Worm (Caenorhabditis elegans) whole organism, mixed stage, embryonic: Measurements from ENCODE around the gene C07D10.5.

Experiments
- M03D4.4 ChIP-seq: sonication (generic microtip); optimal IDR thresholded peaks from 2 replicates; lab custom pipeline; 2017; ENCODE audit warnings: mild to moderate bottlenecking, missing genetic modification characterization, missing compliant biosample characterization
- bed-3 ChIP-seq: fragments of 200-800 bp; sonication (Bioruptor generic); optimal IDR thresholded peaks from 3 replicates; lab custom pipeline; 2018; ENCODE audit warnings: mild to moderate bottlenecking, missing genetic modification characterization, moderate library complexity, missing compliant biosample characterization
- blmp-1 ChIP-seq: fragments of 150-350 bp; optimal IDR thresholded peaks from 2 replicates; lab custom pipeline; 2014; ENCODE audit warnings: missing biosample characterization, missing genetic modification characterization
- ceh-39 ChIP-seq: fragments of 150-350 bp; optimal IDR thresholded peaks from 2 replicates; lab custom pipeline; 2014; ENCODE audit warnings: missing biosample characterization, missing genetic modification characterization
- ceh-43 ChIP-seq: fragments of 200-800 bp; sonication (Bioruptor generic); optimal IDR thresholded peaks from 2 replicates; lab custom pipeline; 2018; ENCODE audit warnings: mild to moderate bottlenecking, missing genetic modification characterization, moderate library complexity, missing compliant biosample characterization
- ceh-83 ChIP-seq: fragments of 200-800 bp; sonication (Bioruptor generic); optimal IDR thresholded peaks from 2 replicates; lab custom pipeline; 2018; ENCODE audit warnings: mild to moderate bottlenecking, missing genetic modification characterization, missing compliant biosample characterization
- ces-1 ChIP-seq: fragments of 150-350 bp; optimal IDR thresholded peaks from 2 replicates; lab custom pipeline; 2014; ENCODE audit warnings: missing biosample characterization, missing genetic modification reagents, missing genetic modification characterization
- cnd-1 ChIP-seq: fragments of 200-800 bp; sonication (Bioruptor generic); optimal IDR thresholded peaks from 2 replicates; lab custom pipeline; 2018; ENCODE audit warnings: mild to moderate bottlenecking, missing genetic modification characterization, missing compliant biosample characterization
- elt-1 ChIP-seq: sonication (generic microtip); optimal IDR thresholded peaks from 2 replicates; lab custom pipeline; 2017; ENCODE audit warnings: missing genetic modification characterization, mild to moderate bottlenecking, missing compliant biosample characterization, antibody characterized with exemption, moderate library complexity, borderline replicate concordance; ENCODE audit not compliant: insufficient read depth
- elt-3 ChIP-seq: fragments of 150-350 bp; optimal IDR thresholded peaks from 2 replicates; lab custom pipeline; 2014; ENCODE audit warnings: missing biosample characterization, missing genetic modification characterization
- flh-1 ChIP-seq: fragments of 200-800 bp; sonication (Bioruptor generic); optimal IDR thresholded peaks from 2 replicates; lab custom pipeline; 2018; ENCODE audit warnings: mild to moderate bottlenecking, missing genetic modification characterization, moderate library complexity, missing compliant biosample characterization
- ham-2 ChIP-seq: fragments of 200-800 bp; sonication (Bioruptor generic); optimal IDR thresholded peaks from 2 replicates; lab custom pipeline; 2018; ENCODE audit warnings: mild to moderate bottlenecking, missing genetic modification characterization, missing compliant biosample characterization
- hlh-1 ChIP-seq: fragments of 150-350 bp; optimal IDR thresholded peaks from 2 replicates; lab custom pipeline; 2014; ENCODE audit warnings: missing biosample characterization, missing genetic modification reagents, missing genetic modification characterization
- lin-13 ChIP-seq: fragments of 150-350 bp; optimal IDR thresholded peaks from 2 replicates; lab custom pipeline; 2014; ENCODE audit warnings: missing biosample characterization, missing genetic modification characterization
- lin-32 ChIP-seq: fragments of 200-800 bp; sonication (Bioruptor generic); optimal IDR thresholded peaks from 2 replicates; lab custom pipeline; 2018; ENCODE audit warnings: mild to moderate bottlenecking, missing genetic modification characterization, missing compliant biosample characterization
- lsy-2 ChIP-seq: fragments of 150-350 bp; optimal IDR thresholded peaks from 2 replicates; lab custom pipeline; 2014; ENCODE audit warnings: missing biosample characterization, missing genetic modification characterization
- mep-1 ChIP-seq: fragments of 150-350 bp; optimal IDR thresholded peaks from 2 replicates; lab custom pipeline; 2017; ENCODE audit warnings: missing biosample characterization, missing genetic modification reagents, missing genetic modification characterization, inconsistent platforms
- mls-2 ChIP-seq: sonication (generic microtip); optimal IDR thresholded peaks from 2 replicates; lab custom pipeline; 2016; ENCODE audit warnings: mild to moderate bottlenecking, missing genetic modification characterization, moderate library complexity, missing compliant biosample characterization
- nhr-12 ChIP-seq: fragments of 150-350 bp; optimal IDR thresholded peaks from 2 replicates; lab custom pipeline; 2014; ENCODE audit warnings: missing biosample characterization, missing genetic modification characterization
- nhr-2 ChIP-seq: fragments of 150-350 bp; optimal IDR thresholded peaks from 2 replicates; lab custom pipeline; 2014; ENCODE audit warnings: missing biosample characterization, missing genetic modification characterization
- nhr-237 ChIP-seq: fragments of 150-350 bp; optimal IDR thresholded peaks from 2 replicates; lab custom pipeline; 2014; ENCODE audit warnings: missing biosample characterization, missing genetic modification characterization
- nhr-28 ChIP-seq: fragments of 150-350 bp; optimal IDR thresholded peaks from 2 replicates; lab custom pipeline; 2014; ENCODE audit warnings: missing biosample characterization, missing genetic modification characterization
- nhr-76 ChIP-seq: sonication (generic microtip); optimal IDR thresholded peaks from 2 replicates; lab custom pipeline; 2017; ENCODE audit warnings: missing biosample characterization, missing genetic modification characterization
- pha-4 ChIP-seq: fragments of 150-350 bp; optimal IDR thresholded peaks from 2 replicates; lab custom pipeline; 2018; ENCODE audit warnings: missing biosample characterization, missing genetic modification reagents, missing genetic modification characterization
- sem-2 ChIP-seq: fragments of 200-800 bp; sonication (Bioruptor generic); optimal IDR thresholded peaks from 2 replicates; lab custom pipeline; 2018; ENCODE audit warnings: mild to moderate bottlenecking, missing genetic modification characterization, missing compliant biosample characterization
- sptf-1 ChIP-seq: sonication (generic microtip); optimal IDR thresholded peaks from 2 replicates; lab custom pipeline; 2017; ENCODE audit warnings: mild to moderate bottlenecking, missing genetic modification characterization, moderate library complexity, missing compliant biosample characterization
- unc-120 ChIP-seq: sonication (generic microtip); optimal IDR thresholded peaks from 2 replicates; lab custom pipeline; 2017; ENCODE audit warnings: missing genetic modification characterization, missing compliant biosample characterization; ENCODE audit not compliant: poor library complexity, severe bottlenecking
- unc-39 ChIP-seq: fragments of 150-350 bp; optimal IDR thresholded peaks from 2 replicates; lab custom pipeline; 2014; ENCODE audit warnings: missing biosample characterization, missing genetic modification characterization
- unc-62 ChIP-seq: fragments of 150-350 bp; optimal IDR thresholded peaks from 2 replicates; lab custom pipeline; 2014; ENCODE audit warnings: missing biosample characterization, missing genetic modification reagents, missing genetic modification characterization
- zip-8 ChIP-seq: fragments of 150-350 bp; optimal IDR thresholded peaks from 2 replicates; lab custom pipeline; 2014; ENCODE audit warnings: missing biosample characterization, missing genetic modification characterization
- ztf-11 ChIP-seq: fragments of 150-350 bp; optimal IDR thresholded peaks from 2 replicates; lab custom pipeline; 2014; ENCODE audit warnings: missing biosample characterization, missing genetic modification characterization

C07D10.5 gene

DNA sequence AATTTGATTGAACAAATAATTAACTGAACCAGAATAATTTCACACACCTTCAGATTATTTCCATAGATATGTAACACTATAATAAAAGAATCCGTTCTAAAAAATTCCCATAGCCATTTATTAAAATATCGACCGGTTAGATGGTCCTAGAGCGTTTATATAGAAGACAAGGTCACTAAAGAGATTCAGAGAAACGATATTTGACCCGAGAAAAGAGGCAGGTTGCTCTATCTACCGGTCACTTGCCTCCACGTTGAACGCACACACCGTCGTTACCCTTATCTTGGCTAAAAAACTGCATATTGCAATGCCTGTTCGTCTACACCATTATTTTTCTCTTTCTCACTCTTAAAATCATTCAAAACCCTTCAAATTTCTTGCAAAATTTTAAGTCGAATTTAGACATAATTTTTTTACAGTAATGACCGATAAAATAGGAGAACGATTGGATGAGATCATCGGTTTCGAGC lies at the start of gene C07D10.5:
Gene C07D10.5, plus strand, starts transcription at position 420 of the 470 bp plus-strand sequence.
- peak; percentile 25 for TF ChIP-seq ceh-39 (tag; lab: Kevin White, UChicago)
- peak; percentile 90 for TF ChIP-seq nhr-2
- no peak for TF ChIP-seq mep-1 (tag; lab: Kevin White, UChicago)
- no peak for TF ChIP-seq lin-32
- no peak for TF ChIP-seq ceh-43
- TF ChIP-seq M03D4.4 (tag; lab: Kevin White, UChicago) = no peak
- TF ChIP-seq nhr-237 (tag; lab: Kevin White, UChicago) = no peak
- no peak for TF ChIP-seq ces-1 (GFP tag; lab: Kevin White, UChicago)
- no peak for TF ChIP-seq mls-2

DNA sequence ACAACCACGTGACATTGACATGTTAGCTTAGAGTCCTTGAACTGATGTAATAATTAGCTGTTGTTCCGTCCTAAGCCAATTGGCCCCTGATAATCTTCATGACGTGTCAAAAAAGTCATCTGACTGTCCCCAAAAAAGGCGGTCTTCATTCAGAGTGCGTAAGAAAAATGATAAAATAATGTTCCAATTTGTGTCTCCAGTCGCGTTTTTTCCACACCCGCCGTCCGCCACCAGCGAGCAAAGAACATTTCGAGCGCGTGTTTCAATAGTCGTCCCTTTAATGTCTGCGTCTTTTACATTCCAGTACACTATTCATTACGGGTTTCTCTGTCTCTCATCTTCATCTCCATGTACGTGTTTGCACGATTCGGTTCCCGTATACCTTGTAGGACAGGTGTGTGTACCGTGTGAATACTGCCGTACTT lies 43.9 kb upstream of the C07D10.5 start:
- peak; percentile 27 for TF ChIP-seq pha-4 (tag; lab: Kevin White, UChicago)
- no peak for TF ChIP-seq ham-2 (GFP tag; lab: Kevin White, UChicago)
- TF ChIP-seq mep-1 (tag; lab: Kevin White, UChicago) = peak; percentile 50

DNA sequence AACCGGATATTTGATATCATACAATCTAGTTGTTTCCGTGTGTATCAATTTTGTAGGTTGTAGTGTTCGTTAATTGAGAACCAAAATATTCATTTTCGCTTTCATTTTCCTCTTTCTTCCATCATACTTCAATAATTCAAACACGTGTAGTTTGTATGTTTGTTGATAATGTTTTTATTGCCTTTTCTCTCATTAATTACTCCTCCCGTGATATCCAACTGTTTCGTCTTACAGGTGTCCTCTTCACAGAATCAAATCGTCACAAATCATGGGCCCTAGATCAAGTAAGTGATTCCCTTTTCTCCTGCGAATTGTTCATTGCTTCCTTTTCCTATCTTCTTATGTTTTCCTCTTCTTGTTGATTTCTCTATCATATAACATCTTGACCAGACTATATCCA lies 42.4 kb upstream of the C07D10.5 start, which contains the start of gene nhr-21:
Gene nhr-21, plus strand, starts transcription at position 235 of the 400 bp plus-strand sequence.
- TF ChIP-seq unc-62 (GFP tag; lab: Kevin White, UChicago) = peak; percentile 47
- TF ChIP-seq blmp-1 (tag; lab: Kevin White, UChicago) = no peak

DNA sequence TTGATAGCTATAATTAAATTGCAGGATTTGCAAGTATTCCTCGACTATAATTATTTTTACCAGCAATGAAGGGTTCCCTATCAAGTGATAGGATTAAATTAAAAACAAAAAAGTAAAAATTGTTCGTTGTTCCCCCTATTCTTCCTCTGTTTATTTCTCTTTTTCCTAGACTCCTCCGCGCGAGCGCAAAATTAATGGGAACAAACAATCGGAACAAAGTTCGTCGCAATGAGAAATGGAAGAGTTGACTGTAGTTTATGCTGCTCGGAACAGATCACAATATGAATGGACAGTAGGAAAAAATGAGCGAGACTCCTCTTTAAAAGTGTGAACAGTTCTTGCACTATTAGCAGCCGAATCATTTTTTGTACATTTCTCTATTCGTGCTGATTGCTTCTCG lies 40.7 kb upstream of the C07D10.5 start:
- TF ChIP-seq sptf-1 (tag; lab: Kevin White, UChicago) (no peak), elt-1 (no peak), nhr-237 (tag; lab: Kevin White, UChicago) (no peak), ceh-39 (tag; lab: Kevin White, UChicago) (no peak), unc-62 (GFP tag; lab: Kevin White, UChicago) (no peak), unc-120 (tag; lab: Kevin White, UChicago) (no peak), lsy-2 (tag; lab: Kevin White, UChicago) (no peak), bed-3 (GFP tag; lab: Kevin White, UChicago) (no peak), lin-32 (no peak), pha-4 (tag; lab: Kevin White, UChicago) (no peak), nhr-28 (no peak), elt-3 (tag; lab: Kevin White, UChicago) (no peak), cnd-1 (tag; lab: Kevin White, UChicago) (no peak), sem-2 (no peak), ces-1 (GFP tag; lab: Kevin White, UChicago) (no peak), ceh-83 (no peak), hlh-1 (tag; lab: Kevin White, UChicago) (no peak), mls-2 (no peak), nhr-12 (tag; lab: Kevin White, UChicago) (no peak), flh-1 (no peak)

DNA sequence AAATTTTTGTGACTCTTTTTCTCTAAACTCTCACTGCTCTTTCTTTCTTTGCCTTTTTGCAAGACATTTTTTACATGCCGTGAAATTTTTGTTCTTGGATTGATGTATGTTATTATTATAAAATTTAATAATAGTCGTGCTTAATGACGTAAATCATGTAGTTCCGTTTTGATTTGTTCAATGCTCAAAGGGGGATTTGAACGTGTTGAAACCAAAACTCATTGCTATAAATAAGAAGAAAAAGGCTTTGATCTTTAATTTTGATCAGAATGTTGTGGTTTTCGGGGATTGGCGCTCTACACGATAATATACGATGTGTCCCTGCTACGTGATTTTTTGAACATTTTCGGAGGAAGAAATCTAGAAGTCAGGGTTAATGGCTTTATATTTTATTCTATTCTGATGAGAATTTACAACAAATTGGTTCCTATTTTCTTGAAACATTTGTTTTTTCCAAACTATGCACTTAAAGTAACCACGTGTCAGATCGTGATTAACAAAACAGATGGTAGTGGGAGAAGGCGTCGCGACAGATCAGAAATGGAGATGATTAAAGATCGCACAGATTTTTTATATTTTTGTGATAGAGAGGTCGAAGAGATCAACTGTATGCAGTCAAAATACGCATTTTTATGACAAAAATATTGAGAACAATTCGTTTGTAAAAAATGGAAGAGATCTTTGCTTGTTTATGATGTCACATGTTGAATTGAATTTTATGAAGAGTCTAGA lies 39.6 kb upstream of the C07D10.5 start:
- TF ChIP-seq unc-39 (tag; lab: Kevin White, UChicago) = no peak
- no peak for TF ChIP-seq ceh-39 (tag; lab: Kevin White, UChicago)
- no peak for TF ChIP-seq nhr-12 (tag; lab: Kevin White, UChicago)
- TF ChIP-seq mep-1 (tag; lab: Kevin White, UChicago) = no peak
- TF ChIP-seq zip-8 = no peak
- no peak for TF ChIP-seq lin-13 (tag; lab: Kevin White, UChicago)
- no peak for TF ChIP-seq pha-4 (tag; lab: Kevin White, UChicago)
- no peak for TF ChIP-seq cnd-1 (tag; lab: Kevin White, UChicago)
- TF ChIP-seq ceh-83 = no peak
- no peak for TF ChIP-seq unc-120 (tag; lab: Kevin White, UChicago)

DNA sequence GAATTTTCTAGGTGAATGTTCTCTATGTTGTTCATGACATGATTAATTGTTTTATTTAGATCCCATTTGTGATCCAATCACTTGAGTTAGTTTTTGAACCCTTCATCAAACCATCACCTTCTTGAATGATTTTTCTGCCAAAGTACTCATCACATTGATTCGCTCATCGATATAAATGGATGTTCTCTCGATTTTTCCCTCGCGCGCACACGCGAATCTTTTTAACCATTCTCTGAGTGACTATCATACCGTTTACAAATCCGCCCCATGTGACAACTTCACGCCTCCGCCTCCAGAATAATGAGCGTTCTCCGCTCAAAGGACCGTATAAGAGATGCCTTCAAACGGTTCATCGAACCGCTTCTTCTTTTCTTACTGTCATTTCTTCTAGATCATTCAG lies 38.5 kb upstream of the C07D10.5 start:
- no peak for TF ChIP-seq ztf-11 (tag; lab: Kevin White, UChicago)
- TF ChIP-seq ces-1 (GFP tag; lab: Kevin White, UChicago) = no peak
- TF ChIP-seq ceh-43 = no peak
- no peak for TF ChIP-seq flh-1
- TF ChIP-seq nhr-76 (tag; lab: Kevin White, UChicago) = no peak
- TF ChIP-seq nhr-2 = no peak
- no peak for TF ChIP-seq elt-3 (tag; lab: Kevin White, UChicago)
- TF ChIP-seq elt-1 = no peak
- TF ChIP-seq unc-120 (tag; lab: Kevin White, UChicago) = no peak
- TF ChIP-seq zip-8 = no peak
- TF ChIP-seq nhr-12 (tag; lab: Kevin White, UChicago) = no peak
- no peak for TF ChIP-seq lsy-2 (tag; lab: Kevin White, UChicago)
- no peak for TF ChIP-seq hlh-1 (tag; lab: Kevin White, UChicago)
